Worm (Caenorhabditis elegans) whole organism, L4 larva: ENCODE measurements around the gene F16G10.8.
A peak's percentile ranks its signal among the peaks of the same experiment; 100 is the strongest.

Source experiments
- F10B5.3 ChIP-seq: sonication (generic microtip); optimal IDR thresholded peaks from 2 replicates; lab custom pipeline; 2016; ENCODE audit warnings: mild to moderate bottlenecking, missing genetic modification characterization, missing compliant biosample characterization
- F26F4.8 ChIP-seq: fragments of 200-800 bp; sonication (Bioruptor generic); conservative IDR thresholded peaks from 2 replicates; pipeline ENCODE4 v1.3.6; 2022; ENCODE audit warnings: missing genetic modification characterization, missing compliant biosample characterization
- F37D6.2 ChIP-seq: sonication (generic microtip); optimal IDR thresholded peaks from 2 replicates; lab custom pipeline; 2016; ENCODE audit warnings: mild to moderate bottlenecking, missing genetic modification characterization, missing compliant biosample characterization
- F44E2.7 ChIP-seq: fragments of 200-800 bp; sonication (Bioruptor generic); IDR thresholded peaks from 2 replicates; pipeline ENCODE4 v2.1.2; 2022; ENCODE audit warnings: missing genetic modification characterization, missing compliant biosample characterization
- F49E8.2 ChIP-seq: sonication (generic microtip); optimal IDR thresholded peaks from 2 replicates; lab custom pipeline; 2016; ENCODE audit warnings: missing compliant biosample characterization, mild to moderate bottlenecking, missing genetic modification characterization, borderline replicate concordance
- Y75B8A.6 ChIP-seq: fragments of 200-800 bp; sonication (Bioruptor generic); IDR thresholded peaks from 2 replicates; pipeline ENCODE4 v1.3.6; 2022; ENCODE audit warnings: missing genetic modification reagents, missing genetic modification characterization, missing compliant biosample characterization
- arid-1 ChIP-seq: fragments of 200-800 bp; sonication (Bioruptor generic); conservative IDR thresholded peaks from 2 replicates; pipeline ENCODE4 v1.3.6; 2022; ENCODE audit warnings: missing genetic modification reagents, missing genetic modification characterization, missing compliant biosample characterization
- attf-4 ChIP-seq: sonication (generic microtip); optimal IDR thresholded peaks from 3 replicates; lab custom pipeline; 2017; ENCODE audit warnings: missing biosample characterization, missing genetic modification characterization
- daf-16 ChIP-seq, 3 experiments: sonication (generic microtip); optimal IDR thresholded peaks; 2 replicates each; lab custom pipeline; 2016 to 2017; ENCODE audit warnings: missing genetic modification characterization in 3 of 3, missing genetic modification reagents in 3 of 3, mild to moderate bottlenecking in 2 of 3, missing compliant biosample characterization in 2 of 3, missing biosample characterization in 1 of 3, moderate library complexity in 1 of 3
- daf-19 ChIP-seq: fragments of 200-800 bp; sonication (Bioruptor generic); conservative IDR thresholded peaks from 2 replicates; pipeline ENCODE4 v1.3.6; 2022; ENCODE audit warnings: missing genetic modification characterization, missing compliant biosample characterization
- daf-8 ChIP-seq: fragments of 200-800 bp; sonication (Bioruptor generic); IDR thresholded peaks from 2 replicates; pipeline ENCODE4 v1.3.6; 2022; ENCODE audit warnings: missing genetic modification characterization, missing compliant biosample characterization
- dmd-6 ChIP-seq: fragments of 200-800 bp; sonication (Bioruptor generic); IDR thresholded peaks from 2 replicates; pipeline ENCODE4 v1.3.6; 2022; ENCODE audit warnings: missing genetic modification reagents, missing genetic modification characterization, missing compliant biosample characterization
- dpl-1 ChIP-seq: fragments of 150-350 bp; optimal IDR thresholded peaks from 2 replicates; lab custom pipeline; 2014; ENCODE audit warnings: missing biosample characterization, missing genetic modification reagents, missing genetic modification characterization
- duxl-1 ChIP-seq: sonication (generic microtip); optimal IDR thresholded peaks from 2 replicates; lab custom pipeline; 2016; ENCODE audit warnings: mild to moderate bottlenecking, missing genetic modification characterization, moderate library complexity, missing compliant biosample characterization; ENCODE audit not compliant: poor library complexity
- dve-1 ChIP-seq: sonication (generic microtip); optimal IDR thresholded peaks from 2 replicates; lab custom pipeline; 2017; ENCODE audit warnings: antibody characterized with exemption, mild to moderate bottlenecking, missing genetic modification characterization, missing compliant biosample characterization; ENCODE audit not compliant: insufficient read depth
- fkh-10 ChIP-seq: fragments of 150-350 bp; optimal IDR thresholded peaks from 2 replicates; lab custom pipeline; 2014; ENCODE audit warnings: missing biosample characterization, missing genetic modification reagents, missing genetic modification characterization
- hlh-11 ChIP-seq: fragments of 200-800 bp; sonication (Bioruptor generic); optimal IDR thresholded peaks from 2 replicates; lab custom pipeline; 2018; ENCODE audit warnings: mild to moderate bottlenecking, missing genetic modification characterization, missing compliant biosample characterization
- hlh-30 ChIP-seq: sonication (generic microtip); optimal IDR thresholded peaks from 2 replicates; lab custom pipeline; 2017; ENCODE audit warnings: antibody characterized with exemption, mild to moderate bottlenecking, missing genetic modification characterization, missing compliant biosample characterization; ENCODE audit not compliant: insufficient read depth
- lin-1 ChIP-seq: fragments of 200-800 bp; sonication (Bioruptor generic); IDR thresholded peaks from 2 replicates; pipeline ENCODE4 v1.3.6; 2022; ENCODE audit warnings: missing genetic modification reagents, missing genetic modification characterization, missing compliant biosample characterization
- lin-13 ChIP-seq: fragments of 150-350 bp; optimal IDR thresholded peaks from 2 replicates; lab custom pipeline; 2014; ENCODE audit warnings: missing biosample characterization, missing genetic modification reagents, missing genetic modification characterization
- lsy-2 ChIP-seq, 2 experiments: fragments of 150-350 bp in 1 of 2; sonication (generic microtip) in 1 of 2; optimal IDR thresholded peaks; 2 replicates each; lab custom pipeline; 2014 to 2017; ENCODE audit warnings: missing biosample characterization in 2 of 2, missing genetic modification characterization in 2 of 2
- madf-9 ChIP-seq: fragments of 200-800 bp; sonication (Bioruptor generic); conservative IDR thresholded peaks from 2 replicates; pipeline ENCODE4 v1.3.6; 2022; ENCODE audit warnings: missing genetic modification reagents, missing genetic modification characterization, missing compliant biosample characterization
- mep-1 ChIP-seq: fragments of 150-350 bp; sonication (generic microtip); optimal IDR thresholded peaks from 3 replicates; lab custom pipeline; 2014; ENCODE audit warnings: missing biosample characterization, missing genetic modification characterization
- mes-2 ChIP-seq: sonication (generic microtip); optimal IDR thresholded peaks from 2 replicates; lab custom pipeline; 2016; ENCODE audit warnings: missing genotype, mild to moderate bottlenecking, missing genetic modification characterization, missing compliant biosample characterization; ENCODE audit not compliant: poor library complexity, severe bottlenecking
- nhr-102 ChIP-seq: sonication (generic microtip); optimal IDR thresholded peaks from 2 replicates; lab custom pipeline; 2016; ENCODE audit warnings: mild to moderate bottlenecking, missing genetic modification characterization, moderate library complexity, missing compliant biosample characterization
- nhr-11 ChIP-seq: fragments of 150-350 bp; optimal IDR thresholded peaks from 2 replicates; lab custom pipeline; 2014; ENCODE audit warnings: missing biosample characterization, missing genetic modification characterization
- nhr-25 ChIP-seq: sonication (generic microtip); optimal IDR thresholded peaks from 2 replicates; lab custom pipeline; 2017; ENCODE audit warnings: missing genetic modification characterization, mild to moderate bottlenecking, missing compliant biosample characterization, antibody characterized with exemption, moderate library complexity, borderline replicate concordance; ENCODE audit not compliant: insufficient read depth
- nhr-28 ChIP-seq: fragments of 150-350 bp; optimal IDR thresholded peaks from 2 replicates; lab custom pipeline; 2014; ENCODE audit warnings: missing biosample characterization, missing genetic modification characterization
- nhr-48 ChIP-seq: sonication (generic microtip); optimal IDR thresholded peaks from 2 replicates; lab custom pipeline; 2016; ENCODE audit warnings: mild to moderate bottlenecking, missing genetic modification characterization, missing compliant biosample characterization
- nhr-77 ChIP-seq: fragments of 150-350 bp; optimal IDR thresholded peaks from 2 replicates; lab custom pipeline; 2014; ENCODE audit warnings: missing biosample characterization, missing genetic modification characterization
- pha-4 ChIP-seq, 2 experiments: fragments of 150-350 bp in 1 of 2; fragments of 200-800 bp in 1 of 2; sonication (Bioruptor generic) in 1 of 2; IDR thresholded peaks in 1 of 2; optimal IDR thresholded peaks in 1 of 2; 2 replicates each; pipeline versions ENCODE4 v1.3.6 to Lab custom; 2014 to 2022; ENCODE audit warnings: missing genetic modification characterization in 2 of 2, missing genetic modification reagents in 2 of 2, missing biosample characterization in 1 of 2, missing compliant biosample characterization in 1 of 2
- pqm-1 ChIP-seq: sonication (generic microtip); optimal IDR thresholded peaks from 2 replicates; lab custom pipeline; 2017; ENCODE audit warnings: missing biosample characterization, missing genetic modification characterization
- rbr-2 ChIP-seq: sonication (generic microtip); optimal IDR thresholded peaks from 2 replicates; lab custom pipeline; 2016; ENCODE audit warnings: missing genotype, missing genetic modification characterization, missing compliant biosample characterization
- saeg-2 ChIP-seq: fragments of 200-800 bp; sonication (Bioruptor generic); IDR thresholded peaks from 2 replicates; pipeline ENCODE4 v1.3.6; 2022; ENCODE audit warnings: missing genetic modification reagents, missing genetic modification characterization, missing compliant biosample characterization
- sdz-12 ChIP-seq: fragments of 200-800 bp; sonication (Bioruptor generic); optimal IDR thresholded peaks from 2 replicates; lab custom pipeline; 2018; ENCODE audit warnings: mild to moderate bottlenecking, missing genetic modification characterization, missing compliant biosample characterization
- snpc-1.2 ChIP-seq: fragments of 200-800 bp; sonication (Bioruptor generic); IDR thresholded peaks from 2 replicates; pipeline ENCODE4 v1.3.6; 2022; ENCODE audit warnings: missing genetic modification reagents, missing genetic modification characterization, missing compliant biosample characterization
- snpc-4 ChIP-seq: fragments of 150-350 bp; optimal IDR thresholded peaks from 2 replicates; lab custom pipeline; 2014; ENCODE audit warnings: missing biosample characterization, missing genetic modification characterization
- unc-130 ChIP-seq: sonication (generic microtip); optimal IDR thresholded peaks from 2 replicates; lab custom pipeline; 2016; ENCODE audit warnings: missing genetic modification reagents, missing genetic modification characterization, missing compliant biosample characterization
- unc-62 ChIP-seq, 3 experiments: fragments of 150-350 bp in 1 of 3; sonication (generic microtip); optimal IDR thresholded peaks in 2 of 3; peaks in 1 of 3; 1 replicate in 1 of 3; 2 replicates in 2 of 3; lab custom pipeline; 2014 to 2017; ENCODE audit warnings: missing biosample characterization in 3 of 3, missing genetic modification characterization in 3 of 3, missing genetic modification reagents in 3 of 3, missing genotype in 1 of 3
- zfp-3 ChIP-seq: fragments of 200-800 bp; sonication (Bioruptor generic); conservative IDR thresholded peaks from 2 replicates; pipeline ENCODE4 v1.3.6; 2022; ENCODE audit warnings: missing genetic modification reagents, missing genetic modification characterization, missing compliant biosample characterization
- zip-2 ChIP-seq: fragments of 150-350 bp; optimal IDR thresholded peaks from 2 replicates; lab custom pipeline; 2014; ENCODE audit warnings: missing biosample characterization, missing genetic modification characterization
- ztf-7 ChIP-seq: fragments of 150-350 bp; optimal IDR thresholded peaks from 2 replicates; lab custom pipeline; 2014; ENCODE audit warnings: missing biosample characterization, missing genetic modification characterization

The F16G10.8 gene

ce11 chrII:2417889-2418288 is 34.7 kb upstream of the F16G10.8 start, which contains the start of the genes F42G2.5 and F42G2.7:
TSS of gene F42G2.5 (minus strand) at chrII:2417989.
TSS of gene F42G2.7 (plus strand) at chrII:2418158.
- TF ChIP-seq snpc-4 (tag; lab: Kevin White, UChicago) (no peak), duxl-1 (tag; lab: Kevin White, UChicago) (no peak), nhr-28 (tag; lab: Kevin White, UChicago) (peak; percentile 32), nhr-25 (tag; lab: Kevin White, UChicago) (no peak), F26F4.8 (no peak), mes-2 (no peak), Y75B8A.6 (no peak), zfp-3 (GFP tag; lab: Robert Waterston, UW) (no peak), lin-1 (GFP tag; lab: Robert Waterston, UW) (no peak), daf-16 (GFP tag; optimal IDR thresholded peaks at IDR 0.05; lab: Kevin White, UChicago) (no peak), daf-16 (tag; optimal IDR thresholded peaks at IDR 0.05; lab: Kevin White, UChicago) (peak; percentile 80), arid-1 (GFP tag; lab: Robert Waterston, UW) (no peak), unc-130 (GFP tag; lab: Kevin White, UChicago) (no peak), pqm-1 (tag; lab: Kevin White, UChicago) (peak; percentile 45), rbr-2 (tag; lab: Kevin White, UChicago) (no peak), lsy-2 (tag; optimal IDR thresholded peaks at IDR 0.05; lab: Kevin White, UChicago) (no peak), lin-13 (GFP tag; lab: Kevin White, UChicago) (no peak), F37D6.2 (no peak), fkh-10 (GFP tag; lab: Kevin White, UChicago) (no peak), ztf-7 (tag; lab: Kevin White, UChicago) (no peak)

ce11 chrII:2415439-2415838 is 32.2 kb upstream of the F16G10.8 start, which contains the start of gene fbxa-4:
TSS of gene fbxa-4 (minus strand) at chrII:2415531.
- TF ChIP-seq snpc-1.2 (GFP tag; lab: Robert Waterston, UW) (no peak), daf-19 (no peak), hlh-30 (tag; lab: Kevin White, UChicago) (no peak), dve-1 (tag; lab: Kevin White, UChicago) (peak; percentile 75), dpl-1 (GFP tag; lab: Kevin White, UChicago) (no peak), sdz-12 (GFP tag; lab: Kevin White, UChicago) (no peak), mes-2 (peak; percentile 18), unc-62 (GFP tag; optimal IDR thresholded peaks at IDR 0.05 in 1 of 2; lab: Kevin White, UChicago) (peak in 1 of 2 experiments; percentile 56), unc-62 (tag; optimal IDR thresholded peaks at IDR 0.05; lab: Kevin White, UChicago) (no peak), nhr-48 (tag; lab: Kevin White, UChicago) (no peak), nhr-102 (tag; lab: Kevin White, UChicago) (no peak), dmd-6 (GFP tag; lab: Robert Waterston, UW) (0 out of 2 replicates have a peak, but pooled peaks have one; percentile 32), mep-1 (no peak), daf-16 (GFP tag; optimal IDR thresholded peaks at IDR 0.05; lab: Kevin White, UChicago) (no peak), daf-16 (tag; optimal IDR thresholded peaks at IDR 0.05; lab: Kevin White, UChicago) (peak; percentile 87), pqm-1 (tag; lab: Kevin White, UChicago) (peak; percentile 52), nhr-77 (tag; lab: Kevin White, UChicago) (peak; percentile 67), nhr-11 (tag; lab: Kevin White, UChicago) (no peak), F37D6.2 (no peak), lsy-2 (tag; optimal IDR thresholded peaks at IDR 0.05; lab: Kevin White, UChicago) (peak in 1 of 2 experiments; percentile 4), nhr-28 (tag; lab: Kevin White, UChicago) (peak; percentile 93), attf-4 (tag; lab: Kevin White, UChicago) (no peak), madf-9 (no peak), hlh-11 (tag; lab: Kevin White, UChicago) (peak; percentile 47)
- TF ChIP-seq, all 104 proteins: peak for 10

- TF ChIP-seq zip-2 (tag; lab: Kevin White, UChicago) (no peak), daf-19 (no peak), nhr-48 (tag; lab: Kevin White, UChicago) (no peak), mep-1 (no peak), unc-62 (GFP tag; optimal IDR thresholded peaks at IDR 0.05 in 1 of 2; lab: Kevin White, UChicago) (peak in 1 of 2 experiments; percentile 9), unc-62 (tag; optimal IDR thresholded peaks at IDR 0.05; lab: Kevin White, UChicago) (no peak), pqm-1 (tag; lab: Kevin White, UChicago) (peak; percentile 17), saeg-2 (GFP tag; lab: Robert Waterston, UW) (no peak), nhr-28 (tag; lab: Kevin White, UChicago) (peak; percentile 19), F44E2.7 (no peak), pha-4 (GFP tag; IDR thresholded peaks at IDR 0.05; lab: Robert Waterston, UW) (no peak), pha-4 (tag; optimal IDR thresholded peaks at IDR 0.05; lab: Kevin White, UChicago) (no peak), F10B5.3 (tag; lab: Kevin White, UChicago) (no peak), daf-8 (no peak), duxl-1 (tag; lab: Kevin White, UChicago) (no peak), daf-16 (GFP tag; optimal IDR thresholded peaks at IDR 0.05; lab: Kevin White, UChicago) (no peak), daf-16 (tag; optimal IDR thresholded peaks at IDR 0.05; lab: Kevin White, UChicago) (peak; percentile 37), F49E8.2 (no peak), Y75B8A.6 (no peak)
These were observed 29.4 kb upstream of the F16G10.8 start, which contains the start of gene fbxa-182 for ce11 chrII:2412649-2413048. TSS of gene fbxa-182 (minus strand) at chrII:2412749.
